Fruit fly (Drosophila melanogaster) whole organism, embryonic: ENCODE data around the gene CG18744.

Experiments
- ATbp ChIP-seq: fragments of 200-800 bp; sonication (Bioruptor generic); optimal IDR thresholded peaks from 2 replicates; lab custom pipeline; 2017; ENCODE audit warnings: missing biosample characterization, mild to moderate bottlenecking, missing genetic modification characterization, missing genetic modification reagents
- Ada2b ChIP-seq: fragments of 200-800 bp; sonication (Bioruptor generic); IDR thresholded peaks from 2 replicates; pipeline ENCODE4 v1.3.6; 2022; ENCODE audit warnings: missing biosample characterization, missing genetic modification characterization
- B-H1 ChIP-seq: fragments of 200-800 bp; sonication (Bioruptor generic); IDR thresholded peaks from 3 replicates; pipeline ENCODE4 v1.3.6; 2022; ENCODE audit warnings: missing biosample characterization, missing genetic modification characterization
- BEAF-32 ChIP-seq: fragments of 200-800 bp; sonication (Bioruptor generic); optimal IDR thresholded peaks from 3 replicates; lab custom pipeline; 2017; ENCODE audit warnings: missing biosample characterization, missing genetic modification characterization, mild to moderate bottlenecking, moderate library complexity, missing genetic modification reagents
- CG11085 ChIP-seq: fragments of 200-800 bp; sonication (Bioruptor generic); IDR thresholded peaks from 2 replicates; pipeline ENCODE4 v1.3.6; 2022; ENCODE audit warnings: missing biosample characterization, missing genetic modification characterization
- CG11398 ChIP-seq: fragments of 200-800 bp; sonication (Bioruptor generic); optimal IDR thresholded peaks from 2 replicates; lab custom pipeline; 2016; ENCODE audit warnings: missing biosample characterization, missing genetic modification characterization
- CG11560 ChIP-seq: fragments of 200-800 bp; sonication (Bioruptor generic); IDR thresholded peaks from 3 replicates; pipeline ENCODE4 v1.3.6; 2022; ENCODE audit warnings: missing biosample characterization, missing genetic modification characterization
- CG11723 ChIP-seq: fragments of 200-800 bp; sonication (Bioruptor generic); optimal IDR thresholded peaks from 2 replicates; lab custom pipeline; 2017; ENCODE audit warnings: missing biosample characterization, mild to moderate bottlenecking, missing genetic modification characterization
- CG12236 ChIP-seq: fragments of 200-800 bp; sonication (Bioruptor generic); optimal IDR thresholded peaks from 2 replicates; lab custom pipeline; 2016; ENCODE audit warnings: missing biosample characterization, missing genetic modification characterization
- CG12299 ChIP-seq: fragments of 200-800 bp; sonication (Bioruptor generic); optimal IDR thresholded peaks from 2 replicates; lab custom pipeline; 2018; ENCODE audit warnings: missing biosample characterization, mild to moderate bottlenecking, missing genetic modification characterization
- CG14014 ChIP-seq: fragments of 200-800 bp; sonication (Bioruptor generic); IDR thresholded peaks from 2 replicates; pipeline ENCODE4 v1.3.6; 2022; ENCODE audit warnings: missing biosample characterization, missing genetic modification characterization
- CG15073 ChIP-seq: fragments of 200-800 bp; sonication (Bioruptor generic); optimal IDR thresholded peaks from 2 replicates; lab custom pipeline; 2016; ENCODE audit warnings: missing biosample characterization, missing genetic modification characterization
- CG15696 ChIP-seq: fragments of 200-800 bp; sonication (Bioruptor generic); optimal IDR thresholded peaks from 2 replicates; lab custom pipeline; 2019; ENCODE audit warnings: missing biosample characterization, mild to moderate bottlenecking, missing genetic modification characterization, moderate library complexity
- CG18599 ChIP-seq: fragments of 200-800 bp; sonication (Bioruptor generic); optimal IDR thresholded peaks from 3 replicates; lab custom pipeline; 2017; ENCODE audit warnings: missing biosample characterization, missing genetic modification characterization, mild to moderate bottlenecking, moderate library complexity, missing genetic modification reagents
- CG2120 ChIP-seq: fragments of 200-800 bp; sonication (Bioruptor generic); optimal IDR thresholded peaks from 3 replicates; lab custom pipeline; 2016; ENCODE audit warnings: missing biosample characterization, missing genetic modification characterization
- CG3726 ChIP-seq: fragments of 200-800 bp; sonication (Bioruptor generic); IDR thresholded peaks from 3 replicates; pipeline ENCODE4, ENCODE4 v1.3.6; 2022; ENCODE audit warnings: missing biosample characterization, missing genetic modification characterization
- CG5245 ChIP-seq: fragments of 200-800 bp; sonication (Bioruptor generic); optimal IDR thresholded peaks from 3 replicates; lab custom pipeline; 2016; ENCODE audit warnings: missing biosample characterization, missing genetic modification characterization
- CG6683 ChIP-seq: fragments of 200-800 bp; sonication (Bioruptor generic); optimal IDR thresholded peaks from 2 replicates; lab custom pipeline; 2017; ENCODE audit warnings: missing biosample characterization, mild to moderate bottlenecking, missing genetic modification characterization, missing genetic modification reagents
- CG6689 ChIP-seq: fragments of 200-800 bp; sonication (Bioruptor generic); IDR thresholded peaks from 2 replicates; pipeline ENCODE4 v1.3.6; 2022; ENCODE audit warnings: missing biosample characterization, missing genetic modification characterization
- CG6854 ChIP-seq: fragments of 200-800 bp; sonication (Bioruptor generic); optimal IDR thresholded peaks from 3 replicates; lab custom pipeline; 2017; ENCODE audit warnings: missing biosample characterization, mild to moderate bottlenecking, missing genetic modification characterization
- CG8089 ChIP-seq: fragments of 200-800 bp; sonication (Bioruptor generic); optimal IDR thresholded peaks from 3 replicates; lab custom pipeline; 2016; ENCODE audit warnings: missing biosample characterization, missing genetic modification characterization
- CG8359 ChIP-seq: fragments of 200-800 bp; sonication (Bioruptor generic); optimal IDR thresholded peaks from 2 replicates; lab custom pipeline; 2017; ENCODE audit warnings: missing biosample characterization, mild to moderate bottlenecking, missing genetic modification characterization, borderline replicate concordance
- CG9727 ChIP-seq: fragments of 200-800 bp; sonication (Bioruptor generic); optimal IDR thresholded peaks from 3 replicates; lab custom pipeline; 2017; ENCODE audit warnings: missing biosample characterization, mild to moderate bottlenecking, missing genetic modification characterization
- CTCF ChIP-seq: fragments of 200-800 bp; sonication (Bioruptor generic); optimal IDR thresholded peaks from 2 replicates; lab custom pipeline; 2017; ENCODE audit warnings: missing biosample characterization, mild to moderate bottlenecking, missing genetic modification characterization, moderate library complexity
- CoRest ChIP-seq: fragments of 200-800 bp; sonication (Bioruptor generic); optimal IDR thresholded peaks from 3 replicates; lab custom pipeline; 2018; ENCODE audit warnings: missing biosample characterization, mild to moderate bottlenecking, missing genetic modification characterization, moderate library complexity
- Eip74EF ChIP-seq, 2 experiments: fragments of 200-800 bp in 1 of 2; fragments of >200 bp in 1 of 2; sonication (Bioruptor generic) in 1 of 2; optimal IDR thresholded peaks; 2 replicates each; lab custom pipeline; 2017 to 2019; ENCODE audit warnings: missing biosample characterization in 2 of 2, missing genetic modification characterization in 2 of 2, mild to moderate bottlenecking in 1 of 2, moderate library complexity in 1 of 2
- HLHmδ ChIP-seq: fragments of 200-800 bp; sonication (Bioruptor generic); optimal IDR thresholded peaks from 2 replicates; lab custom pipeline; 2018; ENCODE audit warnings: missing biosample characterization, mild to moderate bottlenecking, missing genetic modification characterization, moderate library complexity
- Hey ChIP-seq: fragments of 200-800 bp; sonication (Bioruptor generic); optimal IDR thresholded peaks from 3 replicates; lab custom pipeline; 2018; ENCODE audit warnings: missing biosample characterization, mild to moderate bottlenecking, missing genetic modification characterization
- HmgZ ChIP-seq: fragments of 200-800 bp; sonication (Bioruptor generic); optimal IDR thresholded peaks from 2 replicates; lab custom pipeline; 2018; ENCODE audit warnings: missing biosample characterization, mild to moderate bottlenecking, missing genetic modification characterization
- Nf-YA ChIP-seq: fragments of 200-800 bp; sonication (Bioruptor generic); IDR thresholded peaks from 2 replicates; pipeline ENCODE4 v1.3.6; 2022; ENCODE audit warnings: missing biosample characterization, missing genetic modification characterization
- Nf-YC ChIP-seq: fragments of 200-800 bp; optimal IDR thresholded peaks from 3 replicates; lab custom pipeline; 2019; ENCODE audit warnings: missing biosample characterization, mild to moderate bottlenecking, missing genetic modification characterization, moderate library complexity
- Oli ChIP-seq: fragments of 200-800 bp; sonication (Bioruptor generic); optimal IDR thresholded peaks from 2 replicates; lab custom pipeline; 2018; ENCODE audit warnings: missing biosample characterization, mild to moderate bottlenecking, missing genetic modification characterization, moderate library complexity
- Ptx1 ChIP-seq: fragments of 200-800 bp; sonication (Bioruptor generic); IDR thresholded peaks from 2 replicates; pipeline ENCODE4 v1.3.6; 2022; ENCODE audit warnings: missing biosample characterization, missing genetic modification characterization
- Spps ChIP-seq: fragments of 200-800 bp; sonication (Bioruptor generic); optimal IDR thresholded peaks from 2 replicates; lab custom pipeline; 2018; ENCODE audit warnings: missing biosample characterization, mild to moderate bottlenecking, missing genetic modification characterization
- Vsx1 ChIP-seq: fragments of 200-800 bp; sonication (Bioruptor generic); optimal IDR thresholded peaks from 2 replicates; lab custom pipeline; 2017; ENCODE audit warnings: missing biosample characterization, mild to moderate bottlenecking, missing genetic modification characterization, missing genetic modification reagents
- YL-1 ChIP-seq: fragments of 200-800 bp; sonication (Bioruptor generic); optimal IDR thresholded peaks from 3 replicates; lab custom pipeline; 2017; ENCODE audit warnings: missing biosample characterization, mild to moderate bottlenecking, missing genetic modification characterization
- chn ChIP-seq: fragments of 200-800 bp; sonication (Bioruptor generic); optimal IDR thresholded peaks from 2 replicates; lab custom pipeline; 2016; ENCODE audit warnings: missing biosample characterization, missing genetic modification characterization
- cwo ChIP-seq: fragments of 200-800 bp; sonication (Bioruptor generic); optimal IDR thresholded peaks from 3 replicates; lab custom pipeline; 2017; ENCODE audit warnings: missing biosample characterization, missing genetic modification characterization, mild to moderate bottlenecking, moderate library complexity, missing genetic modification reagents
- grn ChIP-seq: fragments of 200-800 bp; sonication (Bioruptor generic); optimal IDR thresholded peaks from 3 replicates; lab custom pipeline; 2017; ENCODE audit warnings: missing biosample characterization, missing genetic modification characterization
- inv ChIP-seq: fragments of 200-800 bp; sonication (Bioruptor generic); IDR thresholded peaks from 2 replicates; pipeline ENCODE4 v1.3.6; 2022; ENCODE audit warnings: missing biosample characterization, missing genetic modification characterization; ENCODE audit not compliant: partially characterized antibody
- klu ChIP-seq: fragments of 200-800 bp; sonication (Bioruptor generic); IDR thresholded peaks from 2 replicates; pipeline ENCODE4 v1.3.6; 2022; ENCODE audit warnings: missing biosample characterization, missing genetic modification characterization
- pzg ChIP-seq: fragments of 200-800 bp; sonication (Bioruptor generic); optimal IDR thresholded peaks from 3 replicates; lab custom pipeline; 2018; ENCODE audit warnings: missing biosample characterization, mild to moderate bottlenecking, missing genetic modification characterization, moderate library complexity
- sens-2 ChIP-seq: fragments of 200-800 bp; sonication (Bioruptor generic); IDR thresholded peaks from 2 replicates; pipeline ENCODE4 v1.3.6; 2022; ENCODE audit warnings: missing biosample characterization, missing genetic modification characterization
- sim ChIP-seq: fragments of 200-800 bp; sonication (Bioruptor generic); IDR thresholded peaks from 2 replicates; pipeline ENCODE4 v1.3.6; 2022; ENCODE audit warnings: missing biosample characterization, missing genetic modification characterization
- stc ChIP-seq: fragments of 200-800 bp; sonication (Bioruptor generic); IDR thresholded peaks from 2 replicates; pipeline ENCODE4 v1.3.6; 2022; ENCODE audit warnings: missing biosample characterization, missing genetic modification characterization
- stwl ChIP-seq: fragments of 200-800 bp; sonication (Bioruptor generic); optimal IDR thresholded peaks from 3 replicates; lab custom pipeline; 2018; ENCODE audit warnings: missing biosample characterization, mild to moderate bottlenecking, missing genetic modification characterization, moderate library complexity
- tup ChIP-seq: fragments of 200-800 bp; sonication (Bioruptor generic); optimal IDR thresholded peaks from 2 replicates; lab custom pipeline; 2016; ENCODE audit warnings: missing biosample characterization, mild to moderate bottlenecking, missing genetic modification characterization, moderate library complexity
- twi ChIP-seq: fragments of 200-800 bp; optimal IDR thresholded peaks from 2 replicates; lab custom pipeline; 2019; ENCODE audit warnings: missing biosample characterization, mild to moderate bottlenecking, missing genetic modification characterization, moderate library complexity

CG18744 gene

dm6 chr3R:7809662-7810621 is 11.4 kb upstream of the CG18744 start, which contains the start of the genes CG2993 and sgll (continued):
- no peak for TF ChIP-seq Eip74EF (GFP tag; optimal IDR thresholded peaks at IDR 0.05; lab: Kevin White, UChicago)
- TF ChIP-seq inv (GFP tag; lab: Robert Waterston, UW): no peak; the same call in 1 of the 2 replicates
- no peak for TF ChIP-seq Vsx1
- peak; percentile 88 for TF ChIP-seq CoRest (tag; lab: Kevin White, UChicago)
- peak; percentile 74 for TF ChIP-seq twi (tag; lab: Kevin White, UChicago)
- TF ChIP-seq CG6683 (GFP tag; lab: Kevin White, UChicago): no peak
- TF ChIP-seq Ptx1: peak; percentile 96
- peak; percentile 59; the same call in 1 of the 2 replicates for TF ChIP-seq Nf-YA (GFP tag; lab: Robert Waterston, UW)
- TF ChIP-seq Hey (tag; lab: Kevin White, UChicago): peak; percentile 51
- TF ChIP-seq CG3726: peak; percentile 88; the same call in 2 of the 3 replicates
- peak; percentile 82 for TF ChIP-seq CG11398
- peak; percentile 95 for TF ChIP-seq CG2120 (GFP tag; lab: Kevin White, UChicago)
- peak; percentile 92 for TF ChIP-seq chn (GFP tag; lab: Kevin White, UChicago)
- TF ChIP-seq BEAF-32 (GFP tag; lab: Kevin White, UChicago): peak; percentile 21
- peak; percentile 98 for TF ChIP-seq CG5245 (GFP tag; lab: Kevin White, UChicago)
- TF ChIP-seq CG8359 (GFP tag; lab: Kevin White, UChicago): peak; percentile 67
- peak; percentile 81 for TF ChIP-seq B-H1
- peak; percentile 82 for TF ChIP-seq stc (GFP tag; lab: Robert Waterston, UW)
- peak; percentile 95 for TF ChIP-seq CG8089
- peak; percentile 83 for TF ChIP-seq HmgZ (tag; lab: Kevin White, UChicago)
- TF ChIP-seq pzg: peak; percentile 84
- TF ChIP-seq CG12299 (tag; lab: Kevin White, UChicago): no peak
- TF ChIP-seq Ada2b: peak; percentile 75
- TF ChIP-seq CG18599 (GFP tag; lab: Kevin White, UChicago): peak; percentile 80
- peak; percentile 94 for TF ChIP-seq CG11085 (GFP tag; lab: Robert Waterston, UW)
- peak; percentile 38 for TF ChIP-seq CG6854
- no peak for TF ChIP-seq YL-1 (GFP tag; lab: Kevin White, UChicago)
- peak; percentile 82 for TF ChIP-seq klu (GFP tag; lab: Robert Waterston, UW)
- TF ChIP-seq Nf-YC: peak; percentile 76
- peak; percentile 87 for TF ChIP-seq CG11560 (tag; lab: Robert Waterston, UW)
- TF ChIP-seq CG6689 (GFP tag; lab: Robert Waterston, UW): peak; percentile 71; the same call in 1 of the 2 replicates
- TF ChIP-seq CG15696: peak; percentile 97
- TF ChIP-seq ATbp (GFP tag; lab: Kevin White, UChicago): peak; percentile 76
- TF ChIP-seq CG15073: peak; percentile 65
- peak; percentile 83 for TF ChIP-seq CG9727 (GFP tag; lab: Kevin White, UChicago)
- peak; percentile 48 for TF ChIP-seq tup (GFP tag; lab: Kevin White, UChicago)
- TF ChIP-seq CG14014 (GFP tag; lab: Robert Waterston, UW): peak; percentile 87
- TF ChIP-seq cwo: peak; percentile 86
- no peak for TF ChIP-seq Spps
- TF ChIP-seq Oli (tag; lab: Kevin White, UChicago): peak; percentile 81
- TF ChIP-seq CG11723: peak; percentile 44
- peak; percentile 83 for TF ChIP-seq CG12236
- peak; percentile 16 for TF ChIP-seq grn (GFP tag; lab: Kevin White, UChicago)
- TF ChIP-seq sens-2 (GFP tag; lab: Robert Waterston, UW): peak; percentile 85
- TF ChIP-seq sim (GFP tag; lab: Robert Waterston, UW): peak; percentile 44; the same call in 1 of the 2 replicates
- peak; percentile 84 for TF ChIP-seq HLHmδ
- TF ChIP-seq stwl (tag; lab: Kevin White, UChicago): peak; percentile 92
- peak; percentile 100 for TF ChIP-seq CTCF (GFP tag; lab: Kevin White, UChicago)
